Worm (Caenorhabditis elegans) whole organism, young adult: Measurements from ENCODE around the gene pir-2.

Experiments used
- D2030.7 ChIP-seq: fragments of 200-800 bp; sonication (Bioruptor generic); IDR thresholded peaks from 2 replicates; pipeline ENCODE4 v1.3.6; 2022; ENCODE audit warnings: missing genetic modification reagents, missing genetic modification characterization, missing compliant biosample characterization
- F33H1.4 ChIP-seq: fragments of 200-800 bp; sonication (Bioruptor generic); IDR thresholded peaks from 2 replicates; pipeline ENCODE4 v1.3.6; 2022; ENCODE audit warnings: missing genetic modification reagents, missing genetic modification characterization, missing compliant biosample characterization
- F37B4.10 ChIP-seq: fragments of 200-800 bp; sonication (Bioruptor generic); IDR thresholded peaks from 2 replicates; pipeline ENCODE4 v1.3.6; 2022; ENCODE audit warnings: missing genetic modification characterization, missing compliant biosample characterization
- F39B2.1 ChIP-seq: fragments of 200-800 bp; sonication (Bioruptor generic); IDR thresholded peaks from 2 replicates; pipeline ENCODE4 v1.3.6; 2022; ENCODE audit warnings: missing genetic modification reagents, missing genetic modification characterization, missing compliant biosample characterization
- F49E8.2 ChIP-seq: sonication (generic microtip); optimal IDR thresholded peaks from 3 replicates; lab custom pipeline; 2017; ENCODE audit warnings: missing genetic modification characterization, mild to moderate bottlenecking, missing compliant biosample characterization, antibody characterized with exemption, moderate library complexity; ENCODE audit not compliant: insufficient read depth
- K11D2.4 ChIP-seq: fragments of 200-800 bp; sonication (Bioruptor generic); IDR thresholded peaks from 2 replicates; pipeline ENCODE4 v1.3.6; 2022; ENCODE audit warnings: missing genetic modification reagents, missing genetic modification characterization, missing compliant biosample characterization
- Y56A3A.18 ChIP-seq: fragments of 200-800 bp; sonication (Bioruptor generic); IDR thresholded peaks from 2 replicates; pipeline ENCODE4 v1.3.6; 2022; ENCODE audit warnings: missing genetic modification reagents, missing genetic modification characterization, missing compliant biosample characterization
- ama-1 ChIP-seq, 3 experiments: fragments of 150-350 bp in 1 of 3; sonication (generic microtip) in 2 of 3; optimal IDR thresholded peaks; 2 replicates each; lab custom pipeline; 2014 to 2018; ENCODE audit warnings: missing biosample characterization in 2 of 3, missing genetic modification characterization in 2 of 3, missing genetic modification reagents in 2 of 3
- aptf-3 ChIP-seq: fragments of 200-800 bp; sonication (Bioruptor generic); IDR thresholded peaks from 2 replicates; pipeline ENCODE4 v1.3.6; 2022; ENCODE audit warnings: missing genetic modification characterization, missing compliant biosample characterization
- attf-5 ChIP-seq: fragments of 200-800 bp; sonication (Bioruptor generic); optimal IDR thresholded peaks from 2 replicates; lab custom pipeline; 2018; ENCODE audit warnings: mild to moderate bottlenecking, missing genetic modification characterization, missing compliant biosample characterization
- cebp-1 ChIP-seq, 2 experiments: fragments of 200-800 bp in 1 of 2; sonication (Bioruptor generic) in 1 of 2; sonication (generic microtip) in 1 of 2; IDR thresholded peaks in 1 of 2; optimal IDR thresholded peaks in 1 of 2; 2 replicates each; pipeline versions ENCODE4 v1.3.6 to Lab custom; 2017 to 2022; ENCODE audit warnings: missing compliant biosample characterization in 2 of 2, missing genetic modification characterization in 2 of 2, mild to moderate bottlenecking in 1 of 2, missing genetic modification reagents in 1 of 2, moderate library complexity in 1 of 2
- cebp-2 ChIP-seq: fragments of 200-800 bp; sonication (Bioruptor generic); IDR thresholded peaks from 2 replicates; pipeline ENCODE4 v1.3.6; 2022; ENCODE audit warnings: missing genetic modification characterization, missing compliant biosample characterization
- ceh-100 ChIP-seq: fragments of 200-800 bp; sonication (Bioruptor generic); IDR thresholded peaks from 2 replicates; pipeline ENCODE4 v1.3.6; 2022; ENCODE audit warnings: missing genetic modification reagents, missing genetic modification characterization, missing compliant biosample characterization
- ceh-40 ChIP-seq: fragments of 200-800 bp; sonication (Bioruptor generic); IDR thresholded peaks from 2 replicates; pipeline ENCODE4 v1.3.6; 2022; ENCODE audit warnings: missing genetic modification characterization, missing compliant biosample characterization
- die-1 ChIP-seq: sonication (generic microtip); optimal IDR thresholded peaks from 2 replicates; lab custom pipeline; 2016; ENCODE audit warnings: missing genotype, mild to moderate bottlenecking, missing genetic modification characterization, missing compliant biosample characterization
- dpl-1 ChIP-seq: fragments of 150-350 bp; optimal IDR thresholded peaks from 2 replicates; lab custom pipeline; 2014; ENCODE audit warnings: missing biosample characterization, missing genetic modification reagents, missing genetic modification characterization
- ekl-4 ChIP-seq: fragments of 200-800 bp; sonication (Bioruptor generic); IDR thresholded peaks from 2 replicates; pipeline ENCODE4 v1.3.6; 2022; ENCODE audit warnings: missing genetic modification reagents, missing genetic modification characterization, missing compliant biosample characterization
- ets-4 ChIP-seq: fragments of 200-800 bp; sonication (Bioruptor generic); optimal IDR thresholded peaks from 2 replicates; lab custom pipeline; 2018; ENCODE audit warnings: mild to moderate bottlenecking, missing genetic modification characterization, missing compliant biosample characterization
- him-1 ChIP-seq: sonication (generic microtip); optimal IDR thresholded peaks from 2 replicates; lab custom pipeline; 2016; ENCODE audit warnings: missing genotype, missing genetic modification reagents, missing genetic modification characterization, missing compliant biosample characterization
- hlh-26 ChIP-seq: fragments of 200-800 bp; sonication (Bioruptor generic); conservative IDR thresholded peaks from 2 replicates; pipeline ENCODE4 v1.3.6; 2022; ENCODE audit warnings: missing genetic modification reagents, missing genetic modification characterization, missing compliant biosample characterization
- hmg-1.2 ChIP-seq: fragments of 200-800 bp; sonication (Bioruptor generic); IDR thresholded peaks from 2 replicates; pipeline ENCODE4 v1.3.6; 2022; ENCODE audit warnings: missing genetic modification reagents, missing genetic modification characterization, missing compliant biosample characterization
- let-607 ChIP-seq, 2 experiments: fragments of 200-800 bp in 1 of 2; sonication (Bioruptor generic) in 1 of 2; sonication (generic microtip) in 1 of 2; optimal IDR thresholded peaks; 2 replicates each; lab custom pipeline; 2016 to 2018; ENCODE audit warnings: mild to moderate bottlenecking in 2 of 2, missing compliant biosample characterization in 2 of 2, missing genetic modification characterization in 2 of 2, moderate library complexity in 2 of 2, missing genotype in 1 of 2
- lir-1 ChIP-seq: fragments of 200-800 bp; sonication (Bioruptor generic); conservative IDR thresholded peaks from 2 replicates; pipeline ENCODE4 v1.3.6; 2022; ENCODE audit warnings: missing genetic modification reagents, missing genetic modification characterization, missing compliant biosample characterization
- lsy-27 ChIP-seq: sonication (generic microtip); optimal IDR thresholded peaks from 2 replicates; lab custom pipeline; 2017; ENCODE audit warnings: missing genetic modification characterization, mild to moderate bottlenecking, missing compliant biosample characterization, antibody characterized with exemption, missing genotype, borderline replicate concordance; ENCODE audit not compliant: insufficient read depth
- madf-6 ChIP-seq: fragments of 200-800 bp; sonication (Bioruptor generic); IDR thresholded peaks from 2 replicates; pipeline ENCODE4 v1.3.6; 2022; ENCODE audit warnings: missing genetic modification reagents, missing genetic modification characterization, missing compliant biosample characterization
- madf-8 ChIP-seq: fragments of 200-800 bp; sonication (Bioruptor generic); conservative IDR thresholded peaks from 2 replicates; pipeline ENCODE4 v1.3.6; 2022; ENCODE audit warnings: missing genetic modification reagents, missing genetic modification characterization, missing compliant biosample characterization
- mel-28 ChIP-seq: sonication (generic microtip); optimal IDR thresholded peaks from 2 replicates; lab custom pipeline; 2016; ENCODE audit warnings: borderline replicate concordance, mild to moderate bottlenecking, missing genetic modification characterization, missing compliant biosample characterization
- nfya-2 ChIP-seq: fragments of 200-800 bp; sonication (Bioruptor generic); IDR thresholded peaks from 2 replicates; pipeline ENCODE4 v1.3.6; 2022; ENCODE audit warnings: missing genetic modification reagents, missing genetic modification characterization, missing compliant biosample characterization
- repo-1 ChIP-seq: sonication (generic microtip); optimal IDR thresholded peaks from 2 replicates; lab custom pipeline; 2017; ENCODE audit warnings: mild to moderate bottlenecking, missing genetic modification characterization, missing compliant biosample characterization
- rpc-1 ChIP-seq, 2 experiments: fragments of 150-350 bp in 1 of 2; sonication (generic microtip) in 1 of 2; optimal IDR thresholded peaks; 2 replicates each; lab custom pipeline; 2014 to 2018; ENCODE audit warnings: missing biosample characterization in 1 of 2, missing genetic modification characterization in 1 of 2, missing genetic modification reagents in 1 of 2, missing genotype in 1 of 2
- sea-2 ChIP-seq: fragments of 200-800 bp; sonication (Bioruptor generic); IDR thresholded peaks from 2 replicates; pipeline ENCODE4 v1.3.6; 2022; ENCODE audit warnings: missing genetic modification characterization, missing compliant biosample characterization
- snpc-1.1 ChIP-seq: sonication (generic microtip); optimal IDR thresholded peaks from 2 replicates; lab custom pipeline; 2017; ENCODE audit warnings: missing genetic modification characterization, mild to moderate bottlenecking, missing compliant biosample characterization, antibody characterized with exemption, moderate library complexity, missing genotype, missing genetic modification reagents; ENCODE audit not compliant: insufficient read depth
- snpc-4 ChIP-seq, 5 experiments: fragments of 150-350 bp in 1 of 5; sonication (generic microtip) in 4 of 5; optimal IDR thresholded peaks; 2 replicates each; lab custom pipeline; 2014 to 2018; ENCODE audit warnings: missing genetic modification characterization in 5 of 5, missing biosample characterization in 3 of 5, antibody characterized with exemption in 2 of 5, mild to moderate bottlenecking in 2 of 5, missing compliant biosample characterization in 2 of 5, missing genotype in 2 of 5, moderate library complexity in 2 of 5, missing genetic modification reagents in 1 of 5
- sptf-2 ChIP-seq: fragments of 200-800 bp; sonication (Bioruptor generic); optimal IDR thresholded peaks from 2 replicates; lab custom pipeline; 2018; ENCODE audit warnings: mild to moderate bottlenecking, missing genetic modification characterization, missing compliant biosample characterization
- tbx-9 ChIP-seq: sonication (generic microtip); optimal IDR thresholded peaks from 2 replicates; lab custom pipeline; 2016; ENCODE audit warnings: borderline replicate concordance, missing genetic modification characterization, inconsistent platforms, missing compliant biosample characterization
- tlf-1 ChIP-seq: fragments of 200-800 bp; sonication (Bioruptor generic); optimal IDR thresholded peaks from 2 replicates; lab custom pipeline; 2018; ENCODE audit warnings: mild to moderate bottlenecking, missing genetic modification characterization, missing compliant biosample characterization
- unc-130 ChIP-seq: sonication (generic microtip); optimal IDR thresholded peaks from 2 replicates; lab custom pipeline; 2016; ENCODE audit warnings: missing genetic modification reagents, missing genetic modification characterization, missing compliant biosample characterization

Gene pir-2

ce11 chrIII:9393114-9393780 is 50.2 kb downstream of the pir-2 start, which contains the start of the genes gpr-2 and rgr-1 (continued):
- TF ChIP-seq F37B4.10: no peak
- peak; percentile 96 for TF ChIP-seq madf-8 (GFP tag; lab: Robert Waterston, UW)
- peak; percentile 98 for TF ChIP-seq madf-6 (GFP tag; lab: Robert Waterston, UW)
- TF ChIP-seq attf-5 (GFP tag; lab: Kevin White, UChicago): no peak
- peak; percentile 80 for TF ChIP-seq snpc-1.1
- TF ChIP-seq unc-130 (GFP tag; lab: Kevin White, UChicago): peak; percentile 82
- TF ChIP-seq F49E8.2 (tag; lab: Kevin White, UChicago): peak; percentile 68
- TF ChIP-seq hmg-1.2 (GFP tag; lab: Robert Waterston, UW): peak; percentile 60
- peak; percentile 90 for TF ChIP-seq tlf-1 (GFP tag; lab: Kevin White, UChicago)
- TF ChIP-seq ama-1 (optimal IDR thresholded peaks at IDR 0.05; lab: Kevin White, UChicago): no peak
- no peak for TF ChIP-seq ama-1 (GFP tag; optimal IDR thresholded peaks at IDR 0.05; lab: Kevin White, UChicago)
- TF ChIP-seq aptf-3: no peak
- no peak for TF ChIP-seq nfya-2 (GFP tag; lab: Robert Waterston, UW)
- no peak for TF ChIP-seq F39B2.1
- TF ChIP-seq let-607 (tag; optimal IDR thresholded peaks at IDR 0.05; lab: Kevin White, UChicago): no peak
- TF ChIP-seq sptf-2 (GFP tag; lab: Kevin White, UChicago): no peak
- peak; percentile 89 for TF ChIP-seq D2030.7 (GFP tag; lab: Robert Waterston, UW)
- TF ChIP-seq lir-1 (GFP tag; lab: Robert Waterston, UW): peak; percentile 40; the same call in 1 of the 2 replicates
- TF ChIP-seq him-1 (tag; lab: Kevin White, UChicago): peak; percentile 32
- TF ChIP-seq tbx-9 (tag; lab: Kevin White, UChicago): no peak
- TF ChIP-seq snpc-4 (GFP tag; optimal IDR thresholded peaks at IDR 0.05; lab: Kevin White, UChicago): no peak
- TF ChIP-seq snpc-4 (tag; optimal IDR thresholded peaks at IDR 0.05; lab: Kevin White, UChicago): peak in 3 of 4 experiments; percentile 13 to 64 (median 40)
- no peak for TF ChIP-seq K11D2.4
- TF ChIP-seq ets-4: no peak
- no peak for TF ChIP-seq rpc-1 (optimal IDR thresholded peaks at IDR 0.05; lab: Kevin White, UChicago)
- TF ChIP-seq rpc-1 (tag; optimal IDR thresholded peaks at IDR 0.05; lab: Kevin White, UChicago): no peak
- no peak for TF ChIP-seq ceh-40 (GFP tag; lab: Robert Waterston, UW)
- TF ChIP-seq Y56A3A.18 (GFP tag; lab: Robert Waterston, UW): no peak
- no peak for TF ChIP-seq sea-2 (GFP tag; lab: Robert Waterston, UW)
- TF ChIP-seq cebp-2: no peak
- TF ChIP-seq F33H1.4 (GFP tag; lab: Robert Waterston, UW): peak; percentile 81
- peak; percentile 92 for TF ChIP-seq dpl-1 (GFP tag; lab: Kevin White, UChicago)
- no peak for TF ChIP-seq cebp-1 (GFP tag; IDR thresholded peaks at IDR 0.05; lab: Robert Waterston, UW)
- TF ChIP-seq cebp-1 (tag; optimal IDR thresholded peaks at IDR 0.05; lab: Kevin White, UChicago): no peak
- no peak for TF ChIP-seq die-1 (tag; lab: Kevin White, UChicago)
- no peak for TF ChIP-seq mel-28 (tag; lab: Kevin White, UChicago)
- no peak for TF ChIP-seq lsy-27 (tag; lab: Kevin White, UChicago)
- TF ChIP-seq ekl-4 (GFP tag; lab: Robert Waterston, UW): peak; percentile 89
- no peak for TF ChIP-seq hlh-26
- TF ChIP-seq ceh-100 (GFP tag; lab: Robert Waterston, UW): peak; percentile 60; the same call in 1 of the 2 replicates
- TF ChIP-seq repo-1 (tag; lab: Kevin White, UChicago): no peak
- TF ChIP-seq, all 124 proteins: peak for 41
